Fruit fly (Drosophila melanogaster) whole organism, embryonic: ENCODE measurements around the gene aph-1.

ENCODE experiments used
- Abd-B ChIP-seq: fragments of 200-800 bp; sonication (Bioruptor generic); optimal IDR thresholded peaks from 2 replicates; lab custom pipeline; 2018; ENCODE audit warnings: missing biosample characterization, mild to moderate bottlenecking, missing genetic modification characterization, moderate library complexity
- Atf3 ChIP-seq: fragments of 200-800 bp; sonication (Bioruptor generic); optimal IDR thresholded peaks from 3 replicates; lab custom pipeline; 2016; ENCODE audit warnings: missing biosample characterization, missing genetic modification characterization
- B-H1 ChIP-seq: fragments of 200-800 bp; sonication (Bioruptor generic); IDR thresholded peaks from 3 replicates; pipeline ENCODE4 v1.3.6; 2022; ENCODE audit warnings: missing biosample characterization, missing genetic modification characterization
- CG10267 ChIP-seq: fragments of 200-800 bp; sonication (Bioruptor generic); optimal IDR thresholded peaks from 2 replicates; lab custom pipeline; 2018; ENCODE audit warnings: missing biosample characterization, mild to moderate bottlenecking, missing genetic modification characterization, moderate library complexity
- CG10274 ChIP-seq: fragments of 200-800 bp; sonication (Bioruptor generic); optimal IDR thresholded peaks from 3 replicates; lab custom pipeline; 2017; ENCODE audit warnings: missing biosample characterization, mild to moderate bottlenecking, missing genetic modification characterization
- CG10543 ChIP-seq: fragments of 200-800 bp; sonication (Bioruptor generic); optimal IDR thresholded peaks from 3 replicates; lab custom pipeline; 2017; ENCODE audit warnings: missing biosample characterization, mild to moderate bottlenecking, missing genetic modification characterization, moderate library complexity
- CG10979 ChIP-seq: fragments of 200-800 bp; sonication (Bioruptor generic); optimal IDR thresholded peaks from 2 replicates; lab custom pipeline; 2018; ENCODE audit warnings: missing biosample characterization, mild to moderate bottlenecking, missing genetic modification characterization, moderate library complexity
- CG11504 ChIP-seq: fragments of 200-800 bp; sonication (Bioruptor generic); optimal IDR thresholded peaks from 3 replicates; lab custom pipeline; 2019; ENCODE audit warnings: missing biosample characterization, mild to moderate bottlenecking, missing genetic modification characterization, moderate library complexity
- CG12769 ChIP-seq: fragments of 200-800 bp; sonication (Bioruptor generic); optimal IDR thresholded peaks from 2 replicates; lab custom pipeline; 2019; ENCODE audit warnings: missing biosample characterization, mild to moderate bottlenecking, missing genetic modification characterization, moderate library complexity
- CG14441 ChIP-seq: fragments of 200-800 bp; sonication (Bioruptor generic); IDR thresholded peaks from 2 replicates; pipeline ENCODE4 v1.3.6; 2022; ENCODE audit warnings: missing biosample characterization, missing genetic modification characterization
- CG14710 ChIP-seq: fragments of 200-800 bp; sonication (Bioruptor generic); optimal IDR thresholded peaks from 3 replicates; lab custom pipeline; 2019; ENCODE audit warnings: missing biosample characterization, mild to moderate bottlenecking, missing genetic modification characterization, moderate library complexity
- CG15696 ChIP-seq: fragments of 200-800 bp; sonication (Bioruptor generic); optimal IDR thresholded peaks from 2 replicates; lab custom pipeline; 2019; ENCODE audit warnings: missing biosample characterization, mild to moderate bottlenecking, missing genetic modification characterization, moderate library complexity
- CG17385 ChIP-seq: fragments of 200-800 bp; sonication (Bioruptor generic); optimal IDR thresholded peaks from 3 replicates; lab custom pipeline; 2018; ENCODE audit warnings: missing biosample characterization, mild to moderate bottlenecking, missing genetic modification characterization
- CG17612 ChIP-seq: fragments of 200-800 bp; sonication (Bioruptor generic); IDR thresholded peaks from 2 replicates; pipeline ENCODE4 v1.3.6; 2022; ENCODE audit warnings: missing biosample characterization, missing genetic modification characterization
- CG18011 ChIP-seq: fragments of 200-800 bp; sonication (Bioruptor generic); optimal IDR thresholded peaks from 2 replicates; lab custom pipeline; 2017; ENCODE audit warnings: missing biosample characterization, missing genetic modification characterization, mild to moderate bottlenecking, moderate library complexity, missing genotype
- CG31365 ChIP-seq: fragments of 200-800 bp; sonication (Bioruptor generic); optimal IDR thresholded peaks from 2 replicates; lab custom pipeline; 2018; ENCODE audit warnings: missing biosample characterization, mild to moderate bottlenecking, missing genetic modification characterization
- CG3838 ChIP-seq: fragments of 200-800 bp; sonication (Bioruptor generic); optimal IDR thresholded peaks from 3 replicates; lab custom pipeline; 2016; ENCODE audit warnings: missing biosample characterization, missing genetic modification characterization
- CG4854 ChIP-seq: fragments of 200-800 bp; sonication (Bioruptor generic); optimal IDR thresholded peaks from 2 replicates; lab custom pipeline; 2016; ENCODE audit warnings: missing biosample characterization, missing genetic modification characterization, inconsistent platforms
- CG7357 ChIP-seq: fragments of 200-800 bp; sonication (Bioruptor generic); IDR thresholded peaks from 3 replicates; pipeline ENCODE4 v1.3.6; 2022; ENCODE audit warnings: missing biosample characterization, missing genetic modification characterization
- CG7839 ChIP-seq: fragments of 200-800 bp; sonication (Bioruptor generic); optimal IDR thresholded peaks from 3 replicates; lab custom pipeline; 2018; ENCODE audit warnings: missing biosample characterization, mild to moderate bottlenecking, missing genetic modification characterization, moderate library complexity
- CG8765 ChIP-seq: fragments of 200-800 bp; sonication (Bioruptor generic); IDR thresholded peaks from 2 replicates; pipeline ENCODE4 v1.3.6; 2022; ENCODE audit warnings: missing biosample characterization, missing genetic modification characterization
- E2f2 ChIP-seq: fragments of 200-800 bp; sonication (Bioruptor generic); IDR thresholded peaks from 2 replicates; pipeline ENCODE4 v1.3.6; 2022; ENCODE audit warnings: missing biosample characterization, missing genetic modification characterization
- ERR ChIP-seq: fragments of 200-800 bp; sonication (Bioruptor generic); optimal IDR thresholded peaks from 2 replicates; lab custom pipeline; 2016; ENCODE audit warnings: missing biosample characterization, missing genetic modification characterization
- GATAe ChIP-seq: fragments of 200-800 bp; sonication (Bioruptor generic); conservative IDR thresholded peaks from 2 replicates; pipeline ENCODE4 v1.3.6; 2022; ENCODE audit warnings: missing biosample characterization, missing genetic modification characterization
- Hand ChIP-seq: fragments of 200-800 bp; sonication (Bioruptor generic); optimal IDR thresholded peaks from 2 replicates; lab custom pipeline; 2017; ENCODE audit warnings: mild to moderate bottlenecking, missing biosample characterization, missing genetic modification reagents, missing genetic modification characterization
- HmgD ChIP-seq: fragments of 200-800 bp; sonication (Bioruptor generic); optimal IDR thresholded peaks from 3 replicates; lab custom pipeline; 2016; ENCODE audit warnings: missing biosample characterization, missing genetic modification characterization
- HmgZ ChIP-seq: fragments of 200-800 bp; sonication (Bioruptor generic); optimal IDR thresholded peaks from 2 replicates; lab custom pipeline; 2018; ENCODE audit warnings: missing biosample characterization, mild to moderate bottlenecking, missing genetic modification characterization
- Hr51 ChIP-seq, 2 experiments: fragments of 200-800 bp; sonication (Bioruptor generic); optimal IDR thresholded peaks; 2 replicates in 1 of 2; 3 replicates in 1 of 2; lab custom pipeline; 2016 to 2018; ENCODE audit warnings: missing biosample characterization in 2 of 2, missing genetic modification characterization in 2 of 2, mild to moderate bottlenecking in 1 of 2, moderate library complexity in 1 of 2
- Oli ChIP-seq: fragments of 200-800 bp; sonication (Bioruptor generic); optimal IDR thresholded peaks from 2 replicates; lab custom pipeline; 2018; ENCODE audit warnings: missing biosample characterization, mild to moderate bottlenecking, missing genetic modification characterization, moderate library complexity
- Scr ChIP-seq: fragments of 200-800 bp; sonication (Bioruptor generic); IDR thresholded peaks from 2 replicates; pipeline ENCODE4 v1.3.6; 2022; ENCODE audit warnings: missing biosample characterization, missing genetic modification characterization; ENCODE audit not compliant: partially characterized antibody
- Spps ChIP-seq: fragments of 200-800 bp; sonication (Bioruptor generic); optimal IDR thresholded peaks from 2 replicates; lab custom pipeline; 2018; ENCODE audit warnings: missing biosample characterization, mild to moderate bottlenecking, missing genetic modification characterization
- Sry-δ ChIP-seq: fragments of 200-800 bp; sonication (Bioruptor generic); optimal IDR thresholded peaks from 2 replicates; lab custom pipeline; 2016; ENCODE audit warnings: missing biosample characterization, missing genetic modification characterization
- Trl ChIP-seq, 3 experiments: fragments of >200 bp in 2 of 3; fragments of 200-800 bp in 1 of 3; sonication (Bioruptor generic) in 1 of 3; optimal IDR thresholded peaks; 2 replicates in 1 of 3; 3 replicates in 2 of 3; lab custom pipeline; 2016 to 2017; ENCODE audit warnings: missing biosample characterization in 1 of 3, missing genetic modification characterization in 1 of 3
- Vsx1 ChIP-seq: fragments of 200-800 bp; sonication (Bioruptor generic); optimal IDR thresholded peaks from 2 replicates; lab custom pipeline; 2017; ENCODE audit warnings: missing biosample characterization, mild to moderate bottlenecking, missing genetic modification characterization, missing genetic modification reagents
- bigmax ChIP-seq: fragments of 200-800 bp; sonication (Bioruptor generic); optimal IDR thresholded peaks from 2 replicates; lab custom pipeline; 2018; ENCODE audit warnings: missing biosample characterization, mild to moderate bottlenecking, missing genetic modification characterization
- cad ChIP-seq: fragments of >200 bp; optimal IDR thresholded peaks from 2 replicates; lab custom pipeline; 2017; ENCODE audit warnings: missing biosample characterization, missing genetic modification characterization
- cwo ChIP-seq: fragments of 200-800 bp; sonication (Bioruptor generic); optimal IDR thresholded peaks from 3 replicates; lab custom pipeline; 2017; ENCODE audit warnings: missing biosample characterization, missing genetic modification characterization, mild to moderate bottlenecking, moderate library complexity, missing genetic modification reagents
- dati ChIP-seq: fragments of 200-800 bp; sonication (Bioruptor generic); IDR thresholded peaks from 2 replicates; pipeline ENCODE4 v1.3.6; 2022; ENCODE audit warnings: missing biosample characterization, missing genetic modification characterization
- emc ChIP-seq: fragments of 200-800 bp; sonication (Bioruptor generic); optimal IDR thresholded peaks from 2 replicates; lab custom pipeline; 2016; ENCODE audit warnings: missing biosample characterization, missing genetic modification characterization
- fu2 ChIP-seq: fragments of 200-800 bp; sonication (Bioruptor generic); optimal IDR thresholded peaks from 2 replicates; lab custom pipeline; 2016; ENCODE audit warnings: missing biosample characterization, missing genetic modification characterization
- lab ChIP-seq: fragments of 200-800 bp; sonication (Bioruptor generic); optimal IDR thresholded peaks from 3 replicates; lab custom pipeline; 2017; ENCODE audit warnings: missing biosample characterization, missing genetic modification characterization, mild to moderate bottlenecking, moderate library complexity, missing genetic modification reagents
- sim ChIP-seq: fragments of 200-800 bp; sonication (Bioruptor generic); IDR thresholded peaks from 2 replicates; pipeline ENCODE4 v1.3.6; 2022; ENCODE audit warnings: missing biosample characterization, missing genetic modification characterization
- slbo ChIP-seq: fragments of 200-800 bp; sonication (Bioruptor generic); IDR thresholded peaks from 2 replicates; pipeline ENCODE4 v1.3.6; 2022; ENCODE audit warnings: missing biosample characterization, missing genetic modification characterization
- sna ChIP-seq: fragments of 200-800 bp; sonication (Bioruptor generic); IDR thresholded peaks from 2 replicates; pipeline ENCODE4 v1.3.6; 2022; ENCODE audit warnings: missing biosample characterization, missing genetic modification characterization; ENCODE audit not compliant: partially characterized antibody
- so ChIP-seq: fragments of 200-800 bp; sonication (Bioruptor generic); IDR thresholded peaks from 3 replicates; pipeline ENCODE4 v1.3.6; 2022; ENCODE audit warnings: missing biosample characterization, missing genetic modification characterization
- tll ChIP-seq, 2 experiments: fragments of 200-800 bp in 1 of 2; fragments of >200 bp in 1 of 2; sonication (Bioruptor generic) in 1 of 2; optimal IDR thresholded peaks; 2 replicates each; lab custom pipeline; 2017 to 2019; ENCODE audit warnings: missing biosample characterization in 2 of 2, missing genetic modification characterization in 2 of 2, mild to moderate bottlenecking in 1 of 2, moderate library complexity in 1 of 2
- unc-4 ChIP-seq: fragments of 200-800 bp; sonication (Bioruptor generic); IDR thresholded peaks from 2 replicates; pipeline ENCODE4 v1.3.6; 2022; ENCODE audit warnings: missing biosample characterization, missing genetic modification characterization; ENCODE audit not compliant: partially characterized antibody
- wdn ChIP-seq: fragments of 200-800 bp; sonication (Bioruptor generic); IDR thresholded peaks from 2 replicates; pipeline ENCODE4 v1.3.6; 2022; ENCODE audit warnings: missing biosample characterization, missing genetic modification characterization

aph-1 gene

DNA sequence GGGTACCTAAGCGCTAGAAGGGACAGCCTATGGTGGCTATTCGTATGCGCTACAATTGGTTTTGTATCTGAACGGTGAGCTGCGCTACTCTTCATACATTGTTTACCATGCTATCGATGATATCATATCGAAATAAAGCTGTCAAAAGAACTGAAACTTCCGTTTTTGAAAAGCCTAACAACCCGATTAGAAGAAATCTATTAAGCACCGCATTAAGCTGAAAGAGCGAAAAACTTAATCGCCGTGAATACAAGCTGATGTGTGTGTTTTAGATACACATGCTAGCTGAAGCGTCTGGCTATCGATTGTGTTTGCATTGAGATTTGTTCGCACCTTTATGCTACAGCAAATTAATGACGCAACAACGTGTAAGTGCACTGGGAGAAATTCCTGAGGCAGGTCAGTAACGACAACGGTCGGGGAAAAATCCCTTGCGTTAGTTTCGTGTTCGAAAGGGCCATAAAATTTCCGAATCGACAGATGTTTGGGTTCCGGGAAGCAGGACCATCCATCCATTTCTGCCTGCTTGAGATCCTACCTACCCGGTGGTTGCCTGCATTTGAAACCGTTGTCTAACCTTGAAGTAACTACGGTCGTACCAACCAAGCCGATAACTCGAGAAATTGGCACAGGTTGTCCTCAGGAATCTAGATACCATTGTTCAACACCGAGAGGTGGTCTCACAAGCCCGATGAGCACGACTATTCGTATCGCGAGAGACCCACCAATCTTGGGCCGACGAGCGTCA is 15.5 kb upstream of the aph-1 start (continued):
- TF ChIP-seq CG17612 (GFP tag; lab: Robert Waterston, UW) = no peak
- peak; percentile 71 for TF ChIP-seq CG3838 (GFP tag; lab: Kevin White, UChicago)
- TF ChIP-seq CG31365 = peak; percentile 79
- no peak for TF ChIP-seq so (GFP tag; lab: Robert Waterston, UW)
- no peak for TF ChIP-seq CG14441 (GFP tag; lab: Robert Waterston, UW)
- peak; percentile 58 for TF ChIP-seq Vsx1 (GFP tag; lab: Kevin White, UChicago)
- no peak for TF ChIP-seq wdn (GFP tag; lab: Robert Waterston, UW)
- TF ChIP-seq CG17385 = peak; percentile 69
- TF ChIP-seq unc-4 (GFP tag; lab: Robert Waterston, UW) = no peak
- TF ChIP-seq Hand = peak; percentile 68
- TF ChIP-seq emc = peak; percentile 62
- peak; percentile 95 for TF ChIP-seq lab (GFP tag; lab: Kevin White, UChicago)
- no peak for TF ChIP-seq sim (GFP tag; lab: Robert Waterston, UW)
- peak; percentile 83 for TF ChIP-seq Abd-B (GFP tag; lab: Kevin White, UChicago)
- TF ChIP-seq HmgD (GFP tag; lab: Kevin White, UChicago) = peak; percentile 52
- peak; percentile 99 for TF ChIP-seq CG10274 (GFP tag; lab: Kevin White, UChicago)
- peak; percentile 77 for TF ChIP-seq Atf3
- TF ChIP-seq CG4854 = peak; percentile 58
- TF ChIP-seq fu2 = peak; percentile 69
- TF ChIP-seq CG11504 (tag; lab: Kevin White, UChicago) = peak; percentile 84
- TF ChIP-seq CG7357 (GFP tag; lab: Robert Waterston, UW) = peak; percentile 74
- TF ChIP-seq Sry-δ (GFP tag; lab: Kevin White, UChicago) = peak; percentile 45
- peak; percentile 90 for TF ChIP-seq cad (GFP tag; lab: Kevin White, UChicago)
- TF ChIP-seq CG7839 (tag; lab: Kevin White, UChicago) = peak; percentile 87
- no peak for TF ChIP-seq Trl (optimal IDR thresholded peaks at IDR 0.05; lab: Kevin White, UChicago)
- peak; percentile 86 for TF ChIP-seq Trl (GFP tag; optimal IDR thresholded peaks at IDR 0.05; lab: Kevin White, UChicago)
- TF ChIP-seq dati = no peak
- no peak for TF ChIP-seq sna (GFP tag; lab: Robert Waterston, UW)
- TF ChIP-seq bigmax (GFP tag; lab: Kevin White, UChicago) = peak; percentile 55
- no peak for TF ChIP-seq CG8765
- no peak for TF ChIP-seq B-H1 (GFP tag; lab: Robert Waterston, UW)
- TF ChIP-seq CG10979 (tag; lab: Kevin White, UChicago) = peak; percentile 81
- no peak for TF ChIP-seq Scr (GFP tag; lab: Robert Waterston, UW)
- TF ChIP-seq cwo (GFP tag; lab: Kevin White, UChicago) = peak; percentile 88
- peak; percentile 51 for TF ChIP-seq CG15696 (tag; lab: Kevin White, UChicago)
- peak in 1 of 2 experiments; percentile 1 for TF ChIP-seq tll (GFP tag; optimal IDR thresholded peaks at IDR 0.05; lab: Kevin White, UChicago)
- no peak for TF ChIP-seq GATAe (GFP tag; lab: Robert Waterston, UW)
- TF ChIP-seq slbo = no peak
- peak; percentile 79 for TF ChIP-seq CG10267 (tag; lab: Kevin White, UChicago)
- TF ChIP-seq ERR = peak; percentile 75
- TF ChIP-seq HmgZ (tag; lab: Kevin White, UChicago) = peak; percentile 85
- peak; percentile 65 for TF ChIP-seq CG14710 (tag; lab: Kevin White, UChicago)
- TF ChIP-seq E2f2 (GFP tag; lab: Robert Waterston, UW) = no peak
- peak; percentile 21 for TF ChIP-seq CG18011
- peak; percentile 78 for TF ChIP-seq Oli (tag; lab: Kevin White, UChicago)
- peak; percentile 84 for TF ChIP-seq CG10543
- TF ChIP-seq Spps = peak; percentile 45
- peak; percentile 71 to 86 for TF ChIP-seq Hr51 (GFP tag; optimal IDR thresholded peaks at IDR 0.05; lab: Kevin White, UChicago)
- TF ChIP-seq CG12769 (tag; lab: Kevin White, UChicago) = peak; percentile 92
